ENCODE assay signal across 1 fruit fly cellular context in genomic region chr3R:9581089-9581520, dm6.
TF ChIP-seq lines count a peak whose summit lies in the region.

Gene CG8301 (plus strand): TSS chr3R:9581306.

TF ChIP-seq in whole organism, embryonic, 481 proteins besides CTCF, POLR2A, EP300 and RAD21 (continued from another document and continues in another):
- TF ChIP-seq Hmx (GFP tag; optimal IDR thresholded peaks at IDR 0.05; lab: Kevin White, UChicago) (no peak), trh (GFP tag; optimal IDR thresholded peaks at IDR 0.05; lab: Kevin White, UChicago) (no peak), vnd (GFP tag; IDR thresholded peaks at IDR 0.05; lab: Robert Waterston, UW; ENCODE audit: partially characterized antibody) (no peak), shn (GFP tag; optimal IDR thresholded peaks at IDR 0.05; lab: Kevin White, UChicago) (no peak), inv (GFP tag; IDR thresholded peaks at IDR 0.05; lab: Robert Waterston, UW; ENCODE audit: partially characterized antibody) (no peak), CG7271 (tag; optimal IDR thresholded peaks at IDR 0.05; lab: Kevin White, UChicago) (no peak), Dll (GFP tag; IDR thresholded peaks at IDR 0.05; lab: Robert Waterston, UW; ENCODE audit: partially characterized antibody) (no peak), org-1 (GFP tag; optimal IDR thresholded peaks at IDR 0.05; lab: Kevin White, UChicago) (peak; percentile 7), CG4328 (GFP tag; optimal IDR thresholded peaks at IDR 0.05; lab: Kevin White, UChicago) (no peak), Myb (GFP tag; optimal IDR thresholded peaks at IDR 0.05; lab: Kevin White, UChicago) (peak; percentile 3), CG15269 (tag; optimal IDR thresholded peaks at IDR 0.05; lab: Kevin White, UChicago) (peak; percentile 52), CG8089 (GFP tag; optimal IDR thresholded peaks at IDR 0.05; lab: Kevin White, UChicago) (no peak), Opbp (GFP tag; IDR thresholded peaks at IDR 0.05; lab: Robert Waterston, UW; ENCODE audit: partially characterized antibody) (no peak), CkIIα-i1 (GFP tag; IDR thresholded peaks at IDR 0.05; lab: Robert Waterston, UW) (no peak), ewg (GFP tag; optimal IDR thresholded peaks at IDR 0.05; lab: Kevin White, UChicago) (peak; percentile 87), cwo (GFP tag; optimal IDR thresholded peaks at IDR 0.05; lab: Kevin White, UChicago) (peak; percentile 17), CG34422 (GFP tag; IDR thresholded peaks at IDR 0.05; lab: Robert Waterston, UW) (no peak), zf30C (GFP tag; optimal IDR thresholded peaks at IDR 0.05; lab: Kevin White, UChicago) (peak; percentile 70), wek (GFP tag; optimal IDR thresholded peaks at IDR 0.05; lab: Kevin White, UChicago) (no peak), zen (tag; optimal IDR thresholded peaks at IDR 0.05; lab: Kevin White, UChicago) (no peak), schlank (tag; optimal IDR thresholded peaks at IDR 0.05; lab: Kevin White, UChicago) (no peak), Elba2 (GFP tag; optimal IDR thresholded peaks at IDR 0.05; lab: Kevin White, UChicago) (no peak), gcm (GFP tag; optimal IDR thresholded peaks at IDR 0.05; lab: Kevin White, UChicago) (peak; percentile 8), CG1602 (GFP tag; optimal IDR thresholded peaks at IDR 0.05; lab: Kevin White, UChicago) (no peak), CG13287 (GFP tag; IDR thresholded peaks at IDR 0.05; lab: Robert Waterston, UW; ENCODE audit: partially characterized antibody) (no peak), Deaf1 (tag; optimal IDR thresholded peaks at IDR 0.05; lab: Kevin White, UChicago) (peak; percentile 77), NfI (GFP tag; optimal IDR thresholded peaks at IDR 0.05; lab: Kevin White, UChicago) (peak; percentile 22), chm (GFP tag; IDR thresholded peaks at IDR 0.05; lab: Robert Waterston, UW) (peak; percentile 52; the same call in 1 of the 2 replicates), CG6272 (GFP tag; IDR thresholded peaks at IDR 0.05; lab: Robert Waterston, UW) (no peak), CG4707 (GFP tag; optimal IDR thresholded peaks at IDR 0.05; lab: Kevin White, UChicago) (no peak), da (GFP tag; optimal IDR thresholded peaks at IDR 0.05; lab: Kevin White, UChicago) (no peak), CG17186 (GFP tag; optimal IDR thresholded peaks at IDR 0.05; lab: Kevin White, UChicago) (no peak), TFAM (GFP tag; optimal IDR thresholded peaks at IDR 0.05; lab: Kevin White, UChicago) (no peak), CG10959 (GFP tag; IDR thresholded peaks at IDR 0.05; lab: Robert Waterston, UW) (no peak), CG42726 (GFP tag; IDR thresholded peaks at IDR 0.05; lab: Robert Waterston, UW; ENCODE audit: partially characterized antibody) (no peak), lola (GFP tag; optimal IDR thresholded peaks at IDR 0.05; lab: Kevin White, UChicago) (no peak), CG8478 (optimal IDR thresholded peaks at IDR 0.05; lab: Kevin White, UChicago) (no peak), CG31388 (GFP tag; optimal IDR thresholded peaks at IDR 0.05; lab: Kevin White, UChicago) (no peak), CG30403 (GFP tag; optimal IDR thresholded peaks at IDR 0.05; lab: Kevin White, UChicago) (peak; percentile 39), CG30431 (GFP tag; optimal IDR thresholded peaks at IDR 0.05; lab: Kevin White, UChicago) (no peak), chn (GFP tag; optimal IDR thresholded peaks at IDR 0.05; lab: Kevin White, UChicago) (no peak), Sry-δ (GFP tag; optimal IDR thresholded peaks at IDR 0.05; lab: Kevin White, UChicago) (no peak), NFAT (GFP tag; IDR thresholded peaks at IDR 0.05; lab: Robert Waterston, UW) (peak; percentile 16; the same call in 1 of the 2 replicates), NK7.1 (GFP tag; optimal IDR thresholded peaks at IDR 0.05; lab: Kevin White, UChicago) (no peak), sug (tag; optimal IDR thresholded peaks at IDR 0.05; lab: Kevin White, UChicago) (peak; percentile 9), CG4854 (GFP tag; optimal IDR thresholded peaks at IDR 0.05; lab: Kevin White, UChicago) (no peak), CG17359 (tag; optimal IDR thresholded peaks at IDR 0.05; lab: Kevin White, UChicago) (no peak), CG3838 (GFP tag; optimal IDR thresholded peaks at IDR 0.05; lab: Kevin White, UChicago) (no peak), CG11696 (GFP tag; IDR thresholded peaks at IDR 0.05; lab: Robert Waterston, UW) (no peak), stc (GFP tag; IDR thresholded peaks at IDR 0.05; lab: Robert Waterston, UW) (peak; percentile 40; the same call in 1 of the 2 replicates), ap (GFP tag; IDR thresholded peaks at IDR 0.05; lab: Robert Waterston, UW) (no peak), Mad (GFP tag; optimal IDR thresholded peaks at IDR 0.05; lab: Kevin White, UChicago) (no peak), repo (GFP tag; optimal IDR thresholded peaks at IDR 0.05; lab: Kevin White, UChicago) (no peak), ATbp (GFP tag; optimal IDR thresholded peaks at IDR 0.05; lab: Kevin White, UChicago) (peak; percentile 1), Gsc (GFP tag; IDR thresholded peaks at IDR 0.05; lab: Robert Waterston, UW) (no peak), CG17385 (GFP tag; optimal IDR thresholded peaks at IDR 0.05; lab: Kevin White, UChicago) (peak; percentile 34), row (GFP tag; IDR thresholded peaks at IDR 0.05; lab: Robert Waterston, UW) (peak; percentile 68), pho (GFP tag; optimal IDR thresholded peaks at IDR 0.05; lab: Kevin White, UChicago) (peak; percentile 10), Bteb2 (GFP tag; optimal IDR thresholded peaks at IDR 0.05; lab: Kevin White, UChicago) (peak; percentile 8), CG7372 (GFP tag; IDR thresholded peaks at IDR 0.05; lab: Robert Waterston, UW) (no peak), CG13424 (tag; optimal IDR thresholded peaks at IDR 0.05; lab: Kevin White, UChicago) (peak; percentile 53), CG14014 (GFP tag; IDR thresholded peaks at IDR 0.05; lab: Robert Waterston, UW) (peak; percentile 38; the same call in 1 of the 2 replicates), CG10565 (GFP tag; optimal IDR thresholded peaks at IDR 0.05; lab: Kevin White, UChicago) (no peak), amos (GFP tag; IDR thresholded peaks at IDR 0.05; lab: Robert Waterston, UW; ENCODE audit: partially characterized antibody) (no peak), sd (tag; optimal IDR thresholded peaks at IDR 0.05; lab: Kevin White, UChicago) (no peak), CG33557 (GFP tag; optimal IDR thresholded peaks at IDR 0.05; lab: Kevin White, UChicago) (no peak), Ravus (GFP tag; IDR thresholded peaks at IDR 0.05; lab: Robert Waterston, UW) (no peak), CG6654 (GFP tag; optimal IDR thresholded peaks at IDR 0.05; lab: Kevin White, UChicago) (no peak), sima (GFP tag; optimal IDR thresholded peaks at IDR 0.05; lab: Kevin White, UChicago) (no peak), CG6813 (GFP tag; optimal IDR thresholded peaks at IDR 0.05; lab: Kevin White, UChicago) (no peak), CG9437 (GFP tag; optimal IDR thresholded peaks at IDR 0.05; lab: Kevin White, UChicago) (peak; percentile 20), stwl (tag; optimal IDR thresholded peaks at IDR 0.05; lab: Kevin White, UChicago) (no peak), CG14667 (GFP tag; IDR thresholded peaks at IDR 0.05; lab: Robert Waterston, UW) (no peak), Sry-β (GFP tag; optimal IDR thresholded peaks at IDR 0.05; lab: Kevin White, UChicago) (no peak), Oli (tag; optimal IDR thresholded peaks at IDR 0.05; lab: Kevin White, UChicago) (peak; percentile 24), wdn (GFP tag; IDR thresholded peaks at IDR 0.05; lab: Robert Waterston, UW) (no peak), Fer1 (GFP tag; optimal IDR thresholded peaks at IDR 0.05; lab: Kevin White, UChicago) (peak; percentile 72), CG2129 (GFP tag; IDR thresholded peaks at IDR 0.05; lab: Robert Waterston, UW; ENCODE audit: partially characterized antibody) (no peak), insv (GFP tag; optimal IDR thresholded peaks at IDR 0.05; lab: Kevin White, UChicago) (no peak), CG12744 (GFP tag; optimal IDR thresholded peaks at IDR 0.05; lab: Kevin White, UChicago) (peak; percentile 4), Doc3 (GFP tag; IDR thresholded peaks at IDR 0.05; lab: Robert Waterston, UW; ENCODE audit: partially characterized antibody) (no peak), D19B (GFP tag; optimal IDR thresholded peaks at IDR 0.05; lab: Kevin White, UChicago) (no peak), Lim3 (GFP tag; IDR thresholded peaks at IDR 0.05; lab: Robert Waterston, UW) (no peak), Bgb (GFP tag; IDR thresholded peaks at IDR 0.05; lab: Robert Waterston, UW; ENCODE audit: partially characterized antibody) (peak; percentile 18; the same call in 1 of the 2 replicates), Nf-YC (tag; optimal IDR thresholded peaks at IDR 0.05; lab: Kevin White, UChicago) (peak; percentile 24), Hsf (GFP tag; optimal IDR thresholded peaks at IDR 0.05; lab: Kevin White, UChicago) (no peak), HHEX (GFP tag; optimal IDR thresholded peaks at IDR 0.05; lab: Kevin White, UChicago) (no peak), NC2α (GFP tag; optimal IDR thresholded peaks at IDR 0.05; lab: Kevin White, UChicago) (no peak), CG17802 (tag; optimal IDR thresholded peaks at IDR 0.05; lab: Kevin White, UChicago) (no peak), zfh2 (GFP tag; optimal IDR thresholded peaks at IDR 0.05; lab: Kevin White, UChicago) (no peak), Med (GFP tag; lab: Kevin White, UChicago) (no peak), onecut (GFP tag; IDR thresholded peaks at IDR 0.05; lab: Robert Waterston, UW) (peak; percentile 18; the same call in 1 of the 2 replicates), CG2116 (GFP tag; optimal IDR thresholded peaks at IDR 0.05; lab: Kevin White, UChicago) (no peak), Dek (tag; optimal IDR thresholded peaks at IDR 0.05; lab: Kevin White, UChicago) (peak; percentile 31), CG12236 (GFP tag; optimal IDR thresholded peaks at IDR 0.05; lab: Kevin White, UChicago) (no peak), CG18599 (GFP tag; optimal IDR thresholded peaks at IDR 0.05; lab: Kevin White, UChicago) (peak; percentile 41), crol (GFP tag; IDR thresholded peaks at IDR 0.05; lab: Robert Waterston, UW) (peak; percentile 13; the same call in 1 of the 2 replicates), lbe (GFP tag; optimal IDR thresholded peaks at IDR 0.05; lab: Kevin White, UChicago) (no peak), CG12391 (tag; optimal IDR thresholded peaks at IDR 0.05; lab: Kevin White, UChicago) (peak; percentile 53), gcm2 (GFP tag; optimal IDR thresholded peaks at IDR 0.05; lab: Kevin White, UChicago) (no peak), CG18619 (GFP tag; optimal IDR thresholded peaks at IDR 0.05; lab: Kevin White, UChicago) (no peak), hbn (GFP tag; IDR thresholded peaks at IDR 0.05; lab: Robert Waterston, UW; ENCODE audit: partially characterized antibody) (no peak), nerfin-1 (tag; optimal IDR thresholded peaks at IDR 0.05; lab: Kevin White, UChicago) (no peak), mam (GFP tag; optimal IDR thresholded peaks at IDR 0.05; lab: Kevin White, UChicago) (peak; percentile 24), scrt (GFP tag; optimal IDR thresholded peaks at IDR 0.05; lab: Kevin White, UChicago) (peak; percentile 28), gsb-n (tag; optimal IDR thresholded peaks at IDR 0.05; lab: Kevin White, UChicago) (no peak), Asciz (GFP tag; optimal IDR thresholded peaks at IDR 0.05; lab: Kevin White, UChicago) (peak; percentile 34), CG11085 (GFP tag; IDR thresholded peaks at IDR 0.05; lab: Robert Waterston, UW) (no peak), ci (GFP tag; IDR thresholded peaks at IDR 0.05; lab: Robert Waterston, UW) (0 out of 3 replicates have a peak, but pooled peaks have one; percentile 37), jing (GFP tag; optimal IDR thresholded peaks at IDR 0.05; lab: Kevin White, UChicago) (no peak), CG3065 (GFP tag; optimal IDR thresholded peaks at IDR 0.05; lab: Kevin White, UChicago) (no peak), GATAe (GFP tag; conservative IDR thresholded peaks at IDR 0.05; lab: Robert Waterston, UW) (no peak), pzg (GFP tag; optimal IDR thresholded peaks at IDR 0.05; lab: Kevin White, UChicago) (peak; percentile 10), toy (GFP tag; IDR thresholded peaks at IDR 0.05; lab: Robert Waterston, UW) (no peak), sna (GFP tag; IDR thresholded peaks at IDR 0.05; lab: Robert Waterston, UW; ENCODE audit: partially characterized antibody) (no peak), Kr (GFP tag; optimal IDR thresholded peaks at IDR 0.05; lab: Kevin White, UChicago) (no peak), tap (tag; optimal IDR thresholded peaks at IDR 0.05; lab: Kevin White, UChicago) (peak; percentile 15), pan (optimal IDR thresholded peaks at IDR 0.05; lab: Kevin White, UChicago) (no peak), pan (GFP tag; optimal IDR thresholded peaks at IDR 0.05 in 1 of 2, IDR thresholded peaks at IDR 0.05 in 1 of 2) (peak in 1 of 2 experiments; percentile 40), B-H1 (GFP tag; IDR thresholded peaks at IDR 0.05; lab: Robert Waterston, UW) (0 out of 3 replicates have a peak, but pooled peaks have one; percentile 14), CG31441 (GFP tag; IDR thresholded peaks at IDR 0.05; lab: Robert Waterston, UW) (peak; percentile 46), Dip2 (GFP tag; IDR thresholded peaks at IDR 0.05; lab: Robert Waterston, UW) (no peak), CG16779 (GFP tag; IDR thresholded peaks at IDR 0.05; lab: Robert Waterston, UW) (peak; percentile 69; the same call in 1 of the 2 replicates), Sox100B (GFP tag; optimal IDR thresholded peaks at IDR 0.05; lab: Kevin White, UChicago) (no peak), H2.0 (GFP tag; IDR thresholded peaks at IDR 0.05; lab: Robert Waterston, UW) (no peak), cg (GFP tag; optimal IDR thresholded peaks at IDR 0.05; lab: Kevin White, UChicago) (no peak), CG3281 (GFP tag; optimal IDR thresholded peaks at IDR 0.05; lab: Kevin White, UChicago) (peak; percentile 6), NC2β (GFP tag; optimal IDR thresholded peaks at IDR 0.05; lab: Kevin White, UChicago) (no peak), CG6175 (GFP tag; IDR thresholded peaks at IDR 0.05; lab: Robert Waterston, UW) (no peak), Hr51 (GFP tag; optimal IDR thresholded peaks at IDR 0.05; lab: Kevin White, UChicago) (peak in 1 of 2 experiments; percentile 62), kay (GFP tag; optimal IDR thresholded peaks at IDR 0.05; lab: Kevin White, UChicago) (no peak), CG15011 (GFP tag; optimal IDR thresholded peaks at IDR 0.05; lab: Kevin White, UChicago) (no peak), CG31365 (tag; optimal IDR thresholded peaks at IDR 0.05; lab: Kevin White, UChicago) (no peak), sr (GFP tag; IDR thresholded peaks at IDR 0.05; lab: Robert Waterston, UW) (peak; percentile 86), twi (tag; optimal IDR thresholded peaks at IDR 0.05; lab: Kevin White, UChicago) (no peak)
